Worm (Caenorhabditis elegans): Measurements from ENCODE around the gene W03C9.2.

DNA sequence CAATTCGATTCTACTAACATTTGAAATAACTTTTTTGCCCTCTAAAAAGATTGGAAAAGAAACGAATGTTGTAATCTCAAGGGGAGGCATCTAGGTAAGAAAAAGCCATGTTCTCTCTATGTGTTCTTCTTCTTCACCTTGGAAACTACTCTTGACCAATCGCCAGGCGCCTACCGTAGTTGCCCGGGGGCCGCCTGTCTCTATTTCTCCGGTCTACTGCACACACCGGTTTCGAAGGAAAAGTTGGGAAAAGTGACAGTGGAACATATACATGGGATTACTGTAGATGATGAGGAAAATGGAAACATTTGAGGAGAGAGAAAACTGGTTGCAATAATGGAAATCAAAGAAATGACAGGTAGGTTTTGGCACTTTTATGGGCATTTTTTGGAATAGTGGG lies 35.7 kb upstream of the W03C9.2 start:
- TF ChIP-seq him-1 (tag; optimal IDR thresholded peaks at IDR 0.05): no peak
- no peak for TF ChIP-seq dao-5 (tag; optimal IDR thresholded peaks at IDR 0.05)

Data from whole organism, L4/young adult.